Worm (Caenorhabditis elegans): ENCODE results near the gene T25B9.3.

T25B9.3 gene

DNA sequence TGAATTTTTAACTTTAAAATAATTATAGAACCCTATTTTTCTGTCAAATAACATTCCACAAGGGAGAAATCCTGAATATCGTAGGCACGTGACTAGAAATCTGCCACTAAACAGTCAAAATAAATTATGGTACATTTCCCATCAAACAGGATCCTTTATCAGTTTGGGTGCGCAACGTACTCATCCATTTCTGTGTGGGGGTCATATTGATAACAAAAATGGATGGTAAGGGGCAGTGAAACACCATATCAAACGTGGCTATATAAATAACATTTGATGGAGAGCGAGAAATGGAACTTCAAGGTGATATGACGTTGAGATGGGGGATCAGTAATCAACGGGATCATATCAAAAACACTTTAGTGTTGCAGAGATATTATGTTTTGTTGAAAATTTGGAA lies 39.5 kb downstream of the T25B9.3 start:
- no peak for TF ChIP-seq flt-1 (GFP tag; IDR thresholded peaks at IDR 0.05)

DNA sequence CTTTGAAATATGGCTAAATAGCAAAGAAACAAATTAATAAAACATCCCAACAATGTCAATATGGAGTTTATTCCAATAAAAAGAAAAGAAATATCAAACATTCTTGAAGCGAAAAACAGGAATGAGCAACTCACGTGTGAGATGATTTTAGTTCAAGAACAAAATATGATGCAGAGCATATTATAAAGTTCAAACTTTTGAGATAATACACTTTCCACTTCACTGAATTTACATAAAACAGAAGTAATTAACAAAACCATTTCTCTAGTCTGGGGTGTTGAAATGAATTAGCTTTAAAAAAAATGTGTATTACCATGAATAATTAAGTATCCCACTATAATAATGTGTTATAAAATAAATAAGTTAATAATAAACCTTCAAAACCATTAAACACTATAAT lies 42.2 kb downstream of the T25B9.3 start, which contains the start of gene srd-7:
srd-7 (minus strand) TSS at position 101 of the 400 bp plus-strand sequence.
- no peak for TF ChIP-seq ztf-29 (GFP tag; IDR thresholded peaks at IDR 0.05)
- no peak for TF ChIP-seq ztf-23 (GFP tag; IDR thresholded peaks at IDR 0.05)
- TF ChIP-seq med-1 (GFP tag; optimal IDR thresholded peaks at IDR 0.05; ENCODE audit: insufficient read depth): no peak
- TF ChIP-seq T22C8.4 (GFP tag; IDR thresholded peaks at IDR 0.05): no peak
- no peak for TF ChIP-seq flt-1 (GFP tag; IDR thresholded peaks at IDR 0.05)
- no peak for TF ChIP-seq tab-1 (GFP tag; IDR thresholded peaks at IDR 0.05)
- no peak for TF ChIP-seq cog-1 (tag; optimal IDR thresholded peaks at IDR 0.05)
- TF ChIP-seq klf-2 (GFP tag; conservative IDR thresholded peaks at IDR 0.05): no peak
- TF ChIP-seq ref-1 (GFP tag; conservative IDR thresholded peaks at IDR 0.05): no peak

ce11 chrIV:10790353-10790752 lies 45.8 kb downstream of the T25B9.3 start, which contains the start of gene pept-2:
pept-2 (plus strand) TSS chrIV:10790653.
- TF ChIP-seq tab-1 (GFP tag; IDR thresholded peaks at IDR 0.05): no peak
- no peak for TF ChIP-seq ztf-23 (GFP tag; IDR thresholded peaks at IDR 0.05)
- no peak for TF ChIP-seq flt-1 (GFP tag; IDR thresholded peaks at IDR 0.05)
- TF ChIP-seq cog-1 (tag; optimal IDR thresholded peaks at IDR 0.05): no peak

DNA sequence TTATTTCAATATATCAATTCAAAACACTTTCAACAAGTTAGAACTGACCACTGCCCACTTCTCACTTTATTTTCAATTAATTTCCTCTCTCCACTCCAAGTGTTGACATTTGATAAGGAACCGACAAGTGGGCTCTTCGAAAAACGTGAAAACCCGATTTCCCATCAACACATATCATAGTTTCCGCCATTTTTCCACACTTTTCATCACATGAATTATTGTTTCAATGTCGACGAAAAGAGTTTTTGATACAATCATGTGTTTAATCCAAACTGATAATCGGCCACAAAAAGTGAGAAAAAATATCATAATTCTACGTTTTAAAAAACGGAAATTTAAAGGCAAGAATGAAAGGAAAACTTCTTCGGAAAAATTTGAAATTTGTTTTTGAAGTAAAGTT lies 51.1 kb downstream of the T25B9.3 start:
- no peak for TF ChIP-seq klf-2 (GFP tag; conservative IDR thresholded peaks at IDR 0.05)
- no peak for TF ChIP-seq ztf-29 (GFP tag; IDR thresholded peaks at IDR 0.05)
- TF ChIP-seq ztf-23 (GFP tag; IDR thresholded peaks at IDR 0.05): no peak
- no peak for TF ChIP-seq tab-1 (GFP tag; IDR thresholded peaks at IDR 0.05)
- no peak for TF ChIP-seq cog-1 (tag; optimal IDR thresholded peaks at IDR 0.05)
- TF ChIP-seq flt-1 (GFP tag; IDR thresholded peaks at IDR 0.05): no peak
- TF ChIP-seq med-1 (GFP tag; optimal IDR thresholded peaks at IDR 0.05; ENCODE audit: insufficient read depth): no peak
- TF ChIP-seq T22C8.4 (GFP tag; IDR thresholded peaks at IDR 0.05): no peak
- no peak for TF ChIP-seq ref-1 (GFP tag; conservative IDR thresholded peaks at IDR 0.05)

DNA sequence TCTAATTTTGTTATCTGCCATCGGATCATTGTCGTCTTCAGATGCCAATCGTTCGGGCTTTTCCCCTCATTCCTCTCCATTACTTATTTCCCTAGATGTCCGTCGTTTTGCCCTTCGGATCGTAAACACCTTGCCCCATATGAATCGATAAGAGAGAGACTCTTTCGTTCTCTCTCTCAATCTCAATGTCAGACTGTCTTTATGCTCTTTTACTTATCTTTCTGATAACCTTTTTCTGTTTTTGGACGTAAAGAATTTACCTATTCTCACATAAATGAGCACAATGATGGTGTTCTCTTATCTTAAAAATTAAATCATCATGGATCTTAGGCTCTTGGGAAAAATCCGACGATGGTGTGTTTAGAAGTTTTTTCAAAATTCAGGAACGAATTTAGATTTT lies 52.1 kb downstream of the T25B9.3 start:
- TF ChIP-seq med-1 (GFP tag; optimal IDR thresholded peaks at IDR 0.05; ENCODE audit: insufficient read depth) (no peak), cog-1 (tag; optimal IDR thresholded peaks at IDR 0.05) (no peak), T22C8.4 (GFP tag; IDR thresholded peaks at IDR 0.05) (no peak), flt-1 (GFP tag; IDR thresholded peaks at IDR 0.05) (no peak), ztf-29 (GFP tag; IDR thresholded peaks at IDR 0.05) (no peak), ztf-23 (GFP tag; IDR thresholded peaks at IDR 0.05) (no peak), ref-1 (GFP tag; conservative IDR thresholded peaks at IDR 0.05) (no peak), klf-2 (GFP tag; conservative IDR thresholded peaks at IDR 0.05) (no peak), tab-1 (GFP tag; IDR thresholded peaks at IDR 0.05) (no peak)
